Worm (Caenorhabditis elegans) whole organism, L4 larva: Measurements from ENCODE around the gene lin-24.

Experiments used
- D1046.2 ChIP-seq: fragments of 200-800 bp; sonication (Bioruptor generic); IDR thresholded peaks from 2 replicates; pipeline ENCODE4 v1.3.6; 2022; ENCODE audit warnings: missing genetic modification characterization, missing compliant biosample characterization
- F10B5.3 ChIP-seq: sonication (generic microtip); optimal IDR thresholded peaks from 2 replicates; lab custom pipeline; 2016; ENCODE audit warnings: mild to moderate bottlenecking, missing genetic modification characterization, missing compliant biosample characterization
- F44E2.7 ChIP-seq: fragments of 200-800 bp; sonication (Bioruptor generic); IDR thresholded peaks from 2 replicates; pipeline ENCODE4 v2.1.2; 2022; ENCODE audit warnings: missing genetic modification characterization, missing compliant biosample characterization
- R02D3.7 ChIP-seq: fragments of 150-350 bp; sonication (generic microtip); optimal IDR thresholded peaks from 3 replicates; lab custom pipeline; 2014; ENCODE audit warnings: missing biosample characterization, missing genetic modification characterization
- T26A8.4 ChIP-seq: fragments of 200-800 bp; sonication (Bioruptor generic); IDR thresholded peaks from 2 replicates; pipeline ENCODE4 v1.3.6; 2022; ENCODE audit warnings: missing genetic modification characterization, missing compliant biosample characterization
- Y48G9A.11 ChIP-seq: fragments of 200-800 bp; sonication (Bioruptor generic); IDR thresholded peaks from 2 replicates; pipeline ENCODE4 v1.3.6; 2022; ENCODE audit warnings: missing genetic modification reagents, missing genetic modification characterization, missing compliant biosample characterization
- Y5F2A.4 ChIP-seq: fragments of 200-800 bp; sonication (Bioruptor generic); optimal IDR thresholded peaks from 2 replicates; lab custom pipeline; 2018; ENCODE audit warnings: mild to moderate bottlenecking, missing genetic modification characterization, missing compliant biosample characterization
- Y75B8A.6 ChIP-seq: fragments of 200-800 bp; sonication (Bioruptor generic); IDR thresholded peaks from 2 replicates; pipeline ENCODE4 v1.3.6; 2022; ENCODE audit warnings: missing genetic modification reagents, missing genetic modification characterization, missing compliant biosample characterization
- aly-2 ChIP-seq: sonication (generic microtip); optimal IDR thresholded peaks from 2 replicates; lab custom pipeline; 2018; ENCODE audit warnings: missing biosample characterization, missing genetic modification characterization
- attf-4 ChIP-seq: sonication (generic microtip); optimal IDR thresholded peaks from 3 replicates; lab custom pipeline; 2017; ENCODE audit warnings: missing biosample characterization, missing genetic modification characterization
- ceh-44 ChIP-seq: fragments of 200-800 bp; sonication (Bioruptor generic); IDR thresholded peaks from 2 replicates; pipeline ENCODE4 v1.3.6; 2022; ENCODE audit warnings: missing genetic modification reagents, missing genetic modification characterization, missing compliant biosample characterization
- cey-2 ChIP-seq: sonication (generic microtip); optimal IDR thresholded peaks from 3 replicates; lab custom pipeline; 2017; ENCODE audit warnings: missing genetic modification characterization, mild to moderate bottlenecking, missing compliant biosample characterization, antibody characterized with exemption, borderline replicate concordance; ENCODE audit not compliant: insufficient read depth
- daf-12 ChIP-seq: fragments of 150-350 bp; optimal IDR thresholded peaks from 2 replicates; lab custom pipeline; 2014; ENCODE audit warnings: missing biosample characterization, missing genetic modification reagents, missing genetic modification characterization
- daf-8 ChIP-seq: fragments of 200-800 bp; sonication (Bioruptor generic); IDR thresholded peaks from 2 replicates; pipeline ENCODE4 v1.3.6; 2022; ENCODE audit warnings: missing genetic modification characterization, missing compliant biosample characterization
- dmd-8 ChIP-seq: fragments of 200-800 bp; sonication (Bioruptor generic); IDR thresholded peaks from 2 replicates; pipeline ENCODE4 v1.3.6; 2022; ENCODE audit warnings: missing genetic modification characterization, missing compliant biosample characterization
- dmd-9 ChIP-seq: fragments of 200-800 bp; sonication (Bioruptor generic); IDR thresholded peaks from 2 replicates; pipeline ENCODE4 v1.3.6; 2022; ENCODE audit warnings: missing genetic modification reagents, missing genetic modification characterization, missing compliant biosample characterization
- fos-1 ChIP-seq: fragments of 150-350 bp; optimal IDR thresholded peaks from 2 replicates; lab custom pipeline; 2014; ENCODE audit warnings: missing biosample characterization, missing genetic modification characterization
- gei-8 ChIP-seq: fragments of 200-800 bp; sonication (Bioruptor generic); optimal IDR thresholded peaks from 2 replicates; lab custom pipeline; 2018; ENCODE audit warnings: mild to moderate bottlenecking, missing genetic modification characterization, missing compliant biosample characterization
- hif-1 ChIP-seq, 2 experiments: sonication (generic microtip); optimal IDR thresholded peaks; 2 replicates each; lab custom pipeline; 2016 to 2017; ENCODE audit warnings: missing compliant biosample characterization in 2 of 2, missing genetic modification characterization in 2 of 2, missing genetic modification reagents in 2 of 2, missing genotype in 2 of 2, mild to moderate bottlenecking in 1 of 2
- hlh-11 ChIP-seq: fragments of 200-800 bp; sonication (Bioruptor generic); optimal IDR thresholded peaks from 2 replicates; lab custom pipeline; 2018; ENCODE audit warnings: mild to moderate bottlenecking, missing genetic modification characterization, missing compliant biosample characterization
- jun-1 ChIP-seq: fragments of 150-350 bp; optimal IDR thresholded peaks from 2 replicates; lab custom pipeline; 2014; ENCODE audit warnings: missing biosample characterization, missing genetic modification reagents, missing genetic modification characterization
- lin-1 ChIP-seq: fragments of 200-800 bp; sonication (Bioruptor generic); IDR thresholded peaks from 2 replicates; pipeline ENCODE4 v1.3.6; 2022; ENCODE audit warnings: missing genetic modification reagents, missing genetic modification characterization, missing compliant biosample characterization
- lin-29 ChIP-seq: fragments of 200-800 bp; sonication (Bioruptor generic); IDR thresholded peaks from 2 replicates; pipeline ENCODE4 v1.3.6; 2022; ENCODE audit warnings: missing genetic modification reagents, missing genetic modification characterization, missing compliant biosample characterization
- lin-38 ChIP-seq: fragments of 200-800 bp; sonication (Bioruptor generic); IDR thresholded peaks from 2 replicates; pipeline ENCODE4 v1.3.6; 2022; ENCODE audit warnings: missing genetic modification reagents, missing genetic modification characterization, missing compliant biosample characterization
- lin-39 ChIP-seq: fragments of 150-350 bp; optimal IDR thresholded peaks from 2 replicates; lab custom pipeline; 2014; ENCODE audit warnings: missing biosample characterization, missing genetic modification reagents, missing genetic modification characterization
- lir-3 ChIP-seq: sonication (generic microtip); optimal IDR thresholded peaks from 2 replicates; lab custom pipeline; 2016; ENCODE audit warnings: mild to moderate bottlenecking, missing genetic modification characterization, missing compliant biosample characterization
- mdl-1 ChIP-seq, 2 experiments: fragments of 150-350 bp in 1 of 2; sonication (generic microtip) in 1 of 2; optimal IDR thresholded peaks; 2 replicates each; lab custom pipeline; 2014 to 2017; ENCODE audit warnings: missing biosample characterization in 2 of 2, missing genetic modification characterization in 2 of 2
- nhr-102 ChIP-seq: sonication (generic microtip); optimal IDR thresholded peaks from 2 replicates; lab custom pipeline; 2016; ENCODE audit warnings: mild to moderate bottlenecking, missing genetic modification characterization, moderate library complexity, missing compliant biosample characterization
- nhr-28 ChIP-seq: fragments of 150-350 bp; optimal IDR thresholded peaks from 2 replicates; lab custom pipeline; 2014; ENCODE audit warnings: missing biosample characterization, missing genetic modification characterization
- nhr-41 ChIP-seq: fragments of 200-800 bp; sonication (Bioruptor generic); IDR thresholded peaks from 2 replicates; pipeline ENCODE4 v1.3.6; 2022; ENCODE audit warnings: missing genetic modification reagents, missing genetic modification characterization, missing compliant biosample characterization
- nhr-42 ChIP-seq: fragments of 200-800 bp; sonication (Bioruptor generic); IDR thresholded peaks from 2 replicates; pipeline ENCODE4 v1.3.6; 2022; ENCODE audit warnings: missing genetic modification characterization, missing compliant biosample characterization
- nhr-6 ChIP-seq: fragments of 150-350 bp; optimal IDR thresholded peaks from 2 replicates; lab custom pipeline; 2014; ENCODE audit warnings: missing biosample characterization, missing genetic modification characterization
- nhr-77 ChIP-seq: fragments of 150-350 bp; optimal IDR thresholded peaks from 2 replicates; lab custom pipeline; 2014; ENCODE audit warnings: missing biosample characterization, missing genetic modification characterization
- php-3 ChIP-seq: fragments of 200-800 bp; sonication (Bioruptor generic); IDR thresholded peaks from 2 replicates; pipeline ENCODE4 v1.3.6; 2022; ENCODE audit warnings: missing genetic modification reagents, missing genetic modification characterization, missing compliant biosample characterization
- rbr-2 ChIP-seq: sonication (generic microtip); optimal IDR thresholded peaks from 2 replicates; lab custom pipeline; 2016; ENCODE audit warnings: missing genotype, missing genetic modification characterization, missing compliant biosample characterization
- saeg-2 ChIP-seq: fragments of 200-800 bp; sonication (Bioruptor generic); IDR thresholded peaks from 2 replicates; pipeline ENCODE4 v1.3.6; 2022; ENCODE audit warnings: missing genetic modification reagents, missing genetic modification characterization, missing compliant biosample characterization
- sdz-12 ChIP-seq: fragments of 200-800 bp; sonication (Bioruptor generic); optimal IDR thresholded peaks from 2 replicates; lab custom pipeline; 2018; ENCODE audit warnings: mild to moderate bottlenecking, missing genetic modification characterization, missing compliant biosample characterization
- snpc-1.2 ChIP-seq: fragments of 200-800 bp; sonication (Bioruptor generic); IDR thresholded peaks from 2 replicates; pipeline ENCODE4 v1.3.6; 2022; ENCODE audit warnings: missing genetic modification reagents, missing genetic modification characterization, missing compliant biosample characterization
- tag-97 ChIP-seq: fragments of 200-800 bp; sonication (Bioruptor generic); IDR thresholded peaks from 2 replicates; pipeline ENCODE4 v1.3.6; 2022; ENCODE audit warnings: missing genetic modification characterization, missing compliant biosample characterization
- unc-62 ChIP-seq, 3 experiments: fragments of 150-350 bp in 1 of 3; sonication (generic microtip); optimal IDR thresholded peaks in 2 of 3; peaks in 1 of 3; 1 replicate in 1 of 3; 2 replicates in 2 of 3; lab custom pipeline; 2014 to 2017; ENCODE audit warnings: missing biosample characterization in 3 of 3, missing genetic modification characterization in 3 of 3, missing genetic modification reagents in 3 of 3, missing genotype in 1 of 3
- zfp-2 ChIP-seq: sonication (generic microtip); optimal IDR thresholded peaks from 2 replicates; lab custom pipeline; 2016; ENCODE audit warnings: mild to moderate bottlenecking, missing genetic modification characterization, missing compliant biosample characterization
- zip-11 ChIP-seq: fragments of 200-800 bp; sonication (Bioruptor generic); IDR thresholded peaks from 2 replicates; pipeline ENCODE4 v1.3.6; 2022; ENCODE audit warnings: missing genetic modification characterization, missing compliant biosample characterization
- zip-2 ChIP-seq: fragments of 150-350 bp; optimal IDR thresholded peaks from 2 replicates; lab custom pipeline; 2014; ENCODE audit warnings: missing biosample characterization, missing genetic modification characterization

The lin-24 gene

ce11 chrIV:12088898-12089297, 40.4 kb upstream of the lin-24 start (continued):
- no peak for TF ChIP-seq sdz-12 (GFP tag; lab: Kevin White, UChicago)
- TF ChIP-seq gei-8 (GFP tag; lab: Kevin White, UChicago), result no peak
- TF ChIP-seq snpc-1.2 (GFP tag; lab: Robert Waterston, UW), result no peak
- TF ChIP-seq nhr-102, result no peak
- TF ChIP-seq dmd-9 (GFP tag; lab: Robert Waterston, UW), result no peak
- 0 out of 2 replicates have a peak, but pooled peaks have one; percentile 21 for TF ChIP-seq Y48G9A.11 (GFP tag; lab: Robert Waterston, UW)
- TF ChIP-seq cey-2 (tag; lab: Kevin White, UChicago), result no peak
- TF ChIP-seq tag-97 (GFP tag; lab: Robert Waterston, UW), result no peak
- 0 out of 2 replicates have a peak, but pooled peaks have one; percentile 14 for TF ChIP-seq saeg-2 (GFP tag; lab: Robert Waterston, UW)
- TF ChIP-seq hlh-11 (tag; lab: Kevin White, UChicago), result peak; percentile 26
- TF ChIP-seq T26A8.4 (GFP tag; lab: Robert Waterston, UW), result no peak
- no peak for TF ChIP-seq rbr-2 (tag; lab: Kevin White, UChicago)
- TF ChIP-seq fos-1 (tag; lab: Kevin White, UChicago), result no peak
- no peak for TF ChIP-seq zip-11
- no peak for TF ChIP-seq Y75B8A.6
- no peak for TF ChIP-seq nhr-41 (GFP tag; lab: Robert Waterston, UW)
- no peak for TF ChIP-seq F10B5.3 (tag; lab: Kevin White, UChicago)
- TF ChIP-seq mdl-1 (tag; optimal IDR thresholded peaks at IDR 0.05; lab: Kevin White, UChicago), result peak in 1 of 2 experiments; percentile 21
- no peak for TF ChIP-seq daf-12
- TF ChIP-seq php-3, result 0 out of 2 replicates have a peak, but pooled peaks have one; percentile 15
- TF ChIP-seq lir-3 (tag; lab: Kevin White, UChicago), result no peak
- TF ChIP-seq ceh-44, result no peak
- TF ChIP-seq R02D3.7 (tag; lab: Kevin White, UChicago), result no peak
- no peak for TF ChIP-seq aly-2 (tag; lab: Kevin White, UChicago)
- TF ChIP-seq lin-39 (tag; lab: Kevin White, UChicago), result no peak
- no peak for TF ChIP-seq zfp-2 (tag; lab: Kevin White, UChicago)

ce11 chrIV:12089551-12089950, 39.8 kb upstream of the lin-24 start, which contains the start of gene F11A10.6:
Gene F11A10.6 (minus strand): TSS chrIV:12089651.
- no peak for TF ChIP-seq D1046.2 (GFP tag; lab: Robert Waterston, UW)
- TF ChIP-seq jun-1, result no peak
- peak in 1 of 2 experiments; percentile 38 for TF ChIP-seq unc-62 (GFP tag; optimal IDR thresholded peaks at IDR 0.05 in 1 of 2; lab: Kevin White, UChicago)
- TF ChIP-seq unc-62 (tag; optimal IDR thresholded peaks at IDR 0.05; lab: Kevin White, UChicago), result no peak
- TF ChIP-seq lin-29 (GFP tag; lab: Robert Waterston, UW), result no peak
- TF ChIP-seq attf-4 (tag; lab: Kevin White, UChicago), result no peak
- TF ChIP-seq snpc-1.2 (GFP tag; lab: Robert Waterston, UW), result no peak
- no peak for TF ChIP-seq F44E2.7 (GFP tag; lab: Robert Waterston, UW)

- no peak for TF ChIP-seq lin-29 (GFP tag; lab: Robert Waterston, UW)
- no peak for TF ChIP-seq lin-1 (GFP tag; lab: Robert Waterston, UW)
- TF ChIP-seq T26A8.4 (GFP tag; lab: Robert Waterston, UW), result no peak
- TF ChIP-seq jun-1, result no peak
- TF ChIP-seq nhr-28 (tag; lab: Kevin White, UChicago), result no peak
- no peak for TF ChIP-seq hif-1 (tag; optimal IDR thresholded peaks at IDR 0.05; lab: Kevin White, UChicago)
- no peak for TF ChIP-seq daf-8 (GFP tag; lab: Robert Waterston, UW)
- TF ChIP-seq lin-38 (GFP tag; lab: Robert Waterston, UW), result no peak
- no peak for TF ChIP-seq saeg-2 (GFP tag; lab: Robert Waterston, UW)
- no peak for TF ChIP-seq snpc-1.2 (GFP tag; lab: Robert Waterston, UW)
- no peak for TF ChIP-seq dmd-8 (GFP tag; lab: Robert Waterston, UW)
- no peak for TF ChIP-seq nhr-77
- no peak for TF ChIP-seq nhr-6
- TF ChIP-seq nhr-42, result no peak
- TF ChIP-seq Y48G9A.11 (GFP tag; lab: Robert Waterston, UW), result no peak
- TF ChIP-seq zip-2 (tag; lab: Kevin White, UChicago), result no peak
- TF ChIP-seq Y5F2A.4 (GFP tag; lab: Kevin White, UChicago), result no peak
Measured at ce11 chrIV:12092113-12092512, 37.2 kb upstream of the lin-24 start, which contains the start of gene mig-32. Gene mig-32 (minus strand): TSS chrIV:12092213.
